Worm (Caenorhabditis elegans): ENCODE measurements around the gene T21D12.11.
A peak's percentile ranks its signal among the peaks of the same experiment; 100 is the strongest.

T21D12.11 gene

ce11 chrIV:261607-262006 is 7.6 kb upstream of the T21D12.11 start, which contains the start of gene pqbp-1.1 (continued):
- no peak for TF ChIP-seq pax-3 (tag; optimal IDR thresholded peaks at IDR 0.05)
- TF ChIP-seq efl-3 (GFP tag; optimal IDR thresholded peaks at IDR 0.05): no peak
- no peak for TF ChIP-seq ets-5 (GFP tag; IDR thresholded peaks at IDR 0.05)
- no peak for TF ChIP-seq ceh-63 (GFP tag; optimal IDR thresholded peaks at IDR 0.05)
- TF ChIP-seq pag-3 (tag; optimal IDR thresholded peaks at IDR 0.05; ENCODE audit: borderline replicate concordance, insufficient read depth): no peak
- no peak for TF ChIP-seq vab-15 (tag; optimal IDR thresholded peaks at IDR 0.05)
- TF ChIP-seq lir-3 (tag; optimal IDR thresholded peaks at IDR 0.05; ENCODE audit: poor library complexity): no peak
- TF ChIP-seq nhr-12 (tag; optimal IDR thresholded peaks at IDR 0.05): no peak
- TF ChIP-seq mdl-1 (tag; optimal IDR thresholded peaks at IDR 0.05): no peak
- no peak for TF ChIP-seq pqm-1 (tag; optimal IDR thresholded peaks at IDR 0.05)
- TF ChIP-seq snpc-4 (tag; optimal IDR thresholded peaks at IDR 0.05): no peak
- no peak for TF ChIP-seq nhr-28 (tag; optimal IDR thresholded peaks at IDR 0.05)
- TF ChIP-seq ama-1 (optimal IDR thresholded peaks at IDR 0.05): no peak
- peak; percentile 23 for TF ChIP-seq nhr-237 (tag; optimal IDR thresholded peaks at IDR 0.05)
- TF ChIP-seq aha-1 (tag; optimal IDR thresholded peaks at IDR 0.05): no peak
- no peak for TF ChIP-seq unc-62 (GFP tag; optimal IDR thresholded peaks at IDR 0.05)
- TF ChIP-seq egl-27 (tag; optimal IDR thresholded peaks at IDR 0.05): no peak
- peak; percentile 58 for TF ChIP-seq isw-1 (GFP tag; IDR thresholded peaks at IDR 0.05)
- peak; percentile 18 for TF ChIP-seq lin-13 (GFP tag; optimal IDR thresholded peaks at IDR 0.05)
- no peak for TF ChIP-seq ceh-88 (GFP tag; IDR thresholded peaks at IDR 0.05)
- TF ChIP-seq lin-14 (GFP tag; optimal IDR thresholded peaks at IDR 0.05): peak; percentile 71
- TF ChIP-seq C34B4.2 (tag; optimal IDR thresholded peaks at IDR 0.05): no peak
- peak; percentile 18 for TF ChIP-seq rnt-1 (tag; optimal IDR thresholded peaks at IDR 0.05)
- TF ChIP-seq sup-37 (GFP tag; optimal IDR thresholded peaks at IDR 0.05): no peak
- TF ChIP-seq xbp-1 (tag; optimal IDR thresholded peaks at IDR 0.05): peak; percentile 64
- peak in 1 of 6 experiments; percentile 24 for TF ChIP-seq elt-3 (tag; optimal IDR thresholded peaks at IDR 0.05)
- peak; percentile 59 for TF ChIP-seq nhr-90 (tag; optimal IDR thresholded peaks at IDR 0.05; ENCODE audit: poor library complexity)
- TF ChIP-seq C16A3.4 (tag; optimal IDR thresholded peaks at IDR 0.05): peak; percentile 58
- TF ChIP-seq blmp-1 (tag; optimal IDR thresholded peaks at IDR 0.05): peak; percentile 55
- TF ChIP-seq sptf-1 (tag; optimal IDR thresholded peaks at IDR 0.05): no peak
- TF ChIP-seq ztf-4 (tag; optimal IDR thresholded peaks at IDR 0.05): no peak
- TF ChIP-seq lin-35 (GFP tag; optimal IDR thresholded peaks at IDR 0.05): peak; percentile 95 to 97
- no peak for TF ChIP-seq elt-2 (tag; optimal IDR thresholded peaks at IDR 0.05)
- TF ChIP-seq lin-39 (tag; optimal IDR thresholded peaks at IDR 0.05): peak; percentile 33
- no peak for TF ChIP-seq nhr-77 (tag; optimal IDR thresholded peaks at IDR 0.05)
- TF ChIP-seq fkh-10 (GFP tag; optimal IDR thresholded peaks at IDR 0.05): peak; percentile 42
- no peak for TF ChIP-seq fkh-4 (tag; optimal IDR thresholded peaks at IDR 0.05; ENCODE audit: borderline replicate concordance)
- TF ChIP-seq skn-1 (tag; optimal IDR thresholded peaks at IDR 0.05): peak; percentile 41
- no peak for TF ChIP-seq egl-13 (tag; optimal IDR thresholded peaks at IDR 0.05)
- peak; percentile 4 for TF ChIP-seq F16B12.6 (tag; optimal IDR thresholded peaks at IDR 0.05)
- no peak for TF ChIP-seq hlh-17 (GFP tag; optimal IDR thresholded peaks at IDR 0.05; ENCODE audit: borderline replicate concordance)
- no peak for TF ChIP-seq ceh-8 (GFP tag; optimal IDR thresholded peaks at IDR 0.05)
- peak; percentile 89 to 95 (median 92) for TF ChIP-seq dpl-1 (GFP tag; optimal IDR thresholded peaks at IDR 0.05)
- TF ChIP-seq aly-2 (tag; optimal IDR thresholded peaks at IDR 0.05): peak; percentile 58
- TF ChIP-seq lsy-2 (tag; optimal IDR thresholded peaks at IDR 0.05): peak; percentile 76 to 82
- peak; percentile 77 for TF ChIP-seq nhr-47 (tag; optimal IDR thresholded peaks at IDR 0.05)
- no peak for TF ChIP-seq unc-130 (tag; optimal IDR thresholded peaks at IDR 0.05)
- peak; percentile 51 for TF ChIP-seq dsc-1 (tag; optimal IDR thresholded peaks at IDR 0.05)
- peak; percentile 69 to 94 for TF ChIP-seq efl-1 (optimal IDR thresholded peaks at IDR 0.05)
- TF ChIP-seq efl-1 (GFP tag; optimal IDR thresholded peaks at IDR 0.05 in 1 of 2): peak; percentile 95 to 99
